Worm (Caenorhabditis elegans) whole organism, midembryonic: ENCODE measurements around the gene R11.3.

ENCODE experiments used
- T22C8.4 ChIP-seq: fragments of 200-800 bp; sonication (Bioruptor generic); IDR thresholded peaks from 2 replicates; pipeline ENCODE4 v1.3.6; 2022; ENCODE audit warnings: missing genetic modification characterization, missing compliant biosample characterization
- klf-2 ChIP-seq: fragments of 200-800 bp; sonication (Bioruptor generic); conservative IDR thresholded peaks from 2 replicates; pipeline ENCODE4 v1.3.6; 2022; ENCODE audit warnings: missing genetic modification reagents, missing genetic modification characterization, missing compliant biosample characterization
- med-1 ChIP-seq: sonication (generic microtip); optimal IDR thresholded peaks from 2 replicates; lab custom pipeline; 2017; ENCODE audit warnings: missing genetic modification characterization, mild to moderate bottlenecking, missing compliant biosample characterization, antibody characterized with exemption, missing genetic modification reagents; ENCODE audit not compliant: insufficient read depth

- no peak for TF ChIP-seq klf-2
- TF ChIP-seq med-1: no peak
- TF ChIP-seq T22C8.4 (GFP tag; lab: Robert Waterston, UW): no peak
Observed at ce11 chrX:16163402-16163801, 35.6 kb downstream of the R11.3 start, which contains the start of gene F09C8.1.
